Worm (Caenorhabditis elegans) whole organism, mixed stage, embryonic: ENCODE data around the gene fmo-1.
"Not testable (repeated sequence)": the region's sequence is repeated elsewhere in the genome, so short reads cannot be mapped to it uniquely, and the experiment has no call there.

ENCODE experiments used
- M03D4.4 ChIP-seq: sonication (generic microtip); optimal IDR thresholded peaks from 2 replicates; lab custom pipeline; 2017; ENCODE audit warnings: mild to moderate bottlenecking, missing genetic modification characterization, missing compliant biosample characterization
- bed-3 ChIP-seq: fragments of 200-800 bp; sonication (Bioruptor generic); optimal IDR thresholded peaks from 3 replicates; lab custom pipeline; 2018; ENCODE audit warnings: mild to moderate bottlenecking, missing genetic modification characterization, moderate library complexity, missing compliant biosample characterization
- blmp-1 ChIP-seq: fragments of 150-350 bp; optimal IDR thresholded peaks from 2 replicates; lab custom pipeline; 2014; ENCODE audit warnings: missing biosample characterization, missing genetic modification characterization
- ceh-39 ChIP-seq: fragments of 150-350 bp; optimal IDR thresholded peaks from 2 replicates; lab custom pipeline; 2014; ENCODE audit warnings: missing biosample characterization, missing genetic modification characterization
- ceh-43 ChIP-seq: fragments of 200-800 bp; sonication (Bioruptor generic); optimal IDR thresholded peaks from 2 replicates; lab custom pipeline; 2018; ENCODE audit warnings: mild to moderate bottlenecking, missing genetic modification characterization, moderate library complexity, missing compliant biosample characterization
- ceh-83 ChIP-seq: fragments of 200-800 bp; sonication (Bioruptor generic); optimal IDR thresholded peaks from 2 replicates; lab custom pipeline; 2018; ENCODE audit warnings: mild to moderate bottlenecking, missing genetic modification characterization, missing compliant biosample characterization
- ces-1 ChIP-seq: fragments of 150-350 bp; optimal IDR thresholded peaks from 2 replicates; lab custom pipeline; 2014; ENCODE audit warnings: missing biosample characterization, missing genetic modification reagents, missing genetic modification characterization
- cnd-1 ChIP-seq: fragments of 200-800 bp; sonication (Bioruptor generic); optimal IDR thresholded peaks from 2 replicates; lab custom pipeline; 2018; ENCODE audit warnings: mild to moderate bottlenecking, missing genetic modification characterization, missing compliant biosample characterization
- drap-1 ChIP-seq: fragments of 200-800 bp; sonication (Bioruptor generic); optimal IDR thresholded peaks from 3 replicates; lab custom pipeline; 2018; ENCODE audit warnings: mild to moderate bottlenecking, missing genetic modification characterization, missing compliant biosample characterization
- elt-1 ChIP-seq: sonication (generic microtip); optimal IDR thresholded peaks from 2 replicates; lab custom pipeline; 2017; ENCODE audit warnings: missing genetic modification characterization, mild to moderate bottlenecking, missing compliant biosample characterization, antibody characterized with exemption, moderate library complexity, borderline replicate concordance; ENCODE audit not compliant: insufficient read depth
- flh-1 ChIP-seq: fragments of 200-800 bp; sonication (Bioruptor generic); optimal IDR thresholded peaks from 2 replicates; lab custom pipeline; 2018; ENCODE audit warnings: mild to moderate bottlenecking, missing genetic modification characterization, moderate library complexity, missing compliant biosample characterization
- ham-2 ChIP-seq: fragments of 200-800 bp; sonication (Bioruptor generic); optimal IDR thresholded peaks from 2 replicates; lab custom pipeline; 2018; ENCODE audit warnings: mild to moderate bottlenecking, missing genetic modification characterization, missing compliant biosample characterization
- lin-32 ChIP-seq: fragments of 200-800 bp; sonication (Bioruptor generic); optimal IDR thresholded peaks from 2 replicates; lab custom pipeline; 2018; ENCODE audit warnings: mild to moderate bottlenecking, missing genetic modification characterization, missing compliant biosample characterization
- mab-5 ChIP-seq: fragments of 150-350 bp; optimal IDR thresholded peaks from 2 replicates; lab custom pipeline; 2014; ENCODE audit warnings: missing biosample characterization, missing genetic modification characterization
- mep-1 ChIP-seq: fragments of 150-350 bp; optimal IDR thresholded peaks from 2 replicates; lab custom pipeline; 2017; ENCODE audit warnings: missing biosample characterization, missing genetic modification reagents, missing genetic modification characterization, inconsistent platforms
- mls-2 ChIP-seq: sonication (generic microtip); optimal IDR thresholded peaks from 2 replicates; lab custom pipeline; 2016; ENCODE audit warnings: mild to moderate bottlenecking, missing genetic modification characterization, moderate library complexity, missing compliant biosample characterization
- nhr-2 ChIP-seq: fragments of 150-350 bp; optimal IDR thresholded peaks from 2 replicates; lab custom pipeline; 2014; ENCODE audit warnings: missing biosample characterization, missing genetic modification characterization
- nhr-237 ChIP-seq: fragments of 150-350 bp; optimal IDR thresholded peaks from 2 replicates; lab custom pipeline; 2014; ENCODE audit warnings: missing biosample characterization, missing genetic modification characterization
- nhr-28 ChIP-seq: fragments of 150-350 bp; optimal IDR thresholded peaks from 2 replicates; lab custom pipeline; 2014; ENCODE audit warnings: missing biosample characterization, missing genetic modification characterization
- nhr-76 ChIP-seq: sonication (generic microtip); optimal IDR thresholded peaks from 2 replicates; lab custom pipeline; 2017; ENCODE audit warnings: missing biosample characterization, missing genetic modification characterization
- pha-4 ChIP-seq: fragments of 150-350 bp; optimal IDR thresholded peaks from 2 replicates; lab custom pipeline; 2018; ENCODE audit warnings: missing biosample characterization, missing genetic modification reagents, missing genetic modification characterization
- snpc-4 ChIP-seq: fragments of 150-350 bp; optimal IDR thresholded peaks from 2 replicates; lab custom pipeline; 2014; ENCODE audit warnings: missing biosample characterization, missing genetic modification characterization
- sptf-1 ChIP-seq: sonication (generic microtip); optimal IDR thresholded peaks from 2 replicates; lab custom pipeline; 2017; ENCODE audit warnings: mild to moderate bottlenecking, missing genetic modification characterization, moderate library complexity, missing compliant biosample characterization
- tbx-8 ChIP-seq: fragments of 200-800 bp; sonication (Bioruptor generic); optimal IDR thresholded peaks from 2 replicates; lab custom pipeline; 2018; ENCODE audit warnings: mild to moderate bottlenecking, missing genetic modification characterization, moderate library complexity, missing compliant biosample characterization
- unc-120 ChIP-seq: sonication (generic microtip); optimal IDR thresholded peaks from 2 replicates; lab custom pipeline; 2017; ENCODE audit warnings: missing genetic modification characterization, missing compliant biosample characterization; ENCODE audit not compliant: poor library complexity, severe bottlenecking
- unc-39 ChIP-seq: fragments of 150-350 bp; optimal IDR thresholded peaks from 2 replicates; lab custom pipeline; 2014; ENCODE audit warnings: missing biosample characterization, missing genetic modification characterization
- unc-62 ChIP-seq: fragments of 150-350 bp; optimal IDR thresholded peaks from 2 replicates; lab custom pipeline; 2014; ENCODE audit warnings: missing biosample characterization, missing genetic modification reagents, missing genetic modification characterization
- zip-8 ChIP-seq: fragments of 150-350 bp; optimal IDR thresholded peaks from 2 replicates; lab custom pipeline; 2014; ENCODE audit warnings: missing biosample characterization, missing genetic modification characterization

Gene fmo-1

DNA sequence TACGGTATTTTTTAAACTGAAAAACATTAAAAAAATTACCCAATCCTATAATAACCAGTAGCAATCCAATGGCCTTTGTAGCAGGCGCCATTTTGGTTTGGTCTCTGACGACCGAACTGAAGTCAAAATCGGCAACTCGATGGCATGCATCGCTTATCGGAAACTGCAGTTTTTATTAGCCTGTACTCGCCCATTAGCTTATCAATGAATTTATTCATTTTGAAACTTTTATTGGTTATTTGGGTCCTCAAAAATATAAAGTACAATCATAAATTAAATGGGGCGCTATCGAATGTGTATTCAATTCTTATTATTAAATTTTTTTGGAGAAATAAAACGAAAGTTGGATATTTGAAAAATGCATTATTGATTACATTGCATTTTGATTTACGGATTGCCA lies 32.9 kb upstream of the fmo-1 start, which contains the start of gene R09H10.5:
TSS of gene R09H10.5 (minus strand) at position 106 of the 400 bp plus-strand sequence.
- TF ChIP-seq nhr-28 (tag; lab: Kevin White, UChicago) (no peak), cnd-1 (tag; lab: Kevin White, UChicago) (no peak), ceh-43 (GFP tag; lab: Kevin White, UChicago) (no peak), blmp-1 (no peak), unc-62 (GFP tag; lab: Kevin White, UChicago) (no peak), ham-2 (no peak), unc-120 (no peak), lin-32 (GFP tag; lab: Kevin White, UChicago) (no peak), tbx-8 (no peak), ces-1 (GFP tag; lab: Kevin White, UChicago) (no peak), zip-8 (tag; lab: Kevin White, UChicago) (no peak), mab-5 (no peak), mep-1 (no peak), snpc-4 (no peak), elt-1 (tag; lab: Kevin White, UChicago) (no peak), bed-3 (no peak), drap-1 (GFP tag; lab: Kevin White, UChicago) (no peak), ceh-83 (GFP tag; lab: Kevin White, UChicago) (no peak), nhr-76 (tag; lab: Kevin White, UChicago) (no peak), nhr-2 (tag; lab: Kevin White, UChicago) (no peak)

DNA sequence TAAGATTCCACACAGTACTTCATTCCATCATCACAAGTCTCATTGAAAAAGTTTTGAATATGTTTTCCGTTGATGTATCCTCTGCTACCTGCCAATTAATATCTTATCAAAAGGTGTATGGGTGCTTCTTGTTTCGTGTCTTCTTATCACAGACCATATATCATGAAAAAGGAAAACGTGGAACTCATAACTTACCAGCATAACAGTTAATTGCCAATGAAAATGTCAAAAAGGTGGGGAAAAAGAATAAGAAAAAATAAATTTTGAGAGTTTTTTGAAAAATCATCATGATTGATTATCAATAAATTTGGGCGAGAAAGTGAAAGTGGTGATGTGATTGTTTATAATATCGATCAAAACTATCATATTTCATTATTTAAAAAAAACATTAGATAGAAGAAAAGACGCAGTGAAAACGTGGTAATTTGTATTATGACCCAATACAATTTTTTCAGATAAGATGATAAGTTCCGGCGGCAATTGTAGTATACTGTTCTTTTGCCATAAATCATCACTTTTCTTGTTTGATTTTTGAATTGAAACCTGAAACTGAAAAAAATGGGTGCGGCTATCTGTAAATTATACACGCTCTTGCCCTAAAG lies 30.6 kb upstream of the fmo-1 start, which contains the start of gene F56C4.4:
TSS of gene F56C4.4 (minus strand) at position 315 of the 602 bp plus-strand sequence.
- TF ChIP-seq flh-1 (GFP tag; lab: Kevin White, UChicago) (no peak), bed-3 (no peak), sptf-1 (tag; lab: Kevin White, UChicago) (no peak), unc-39 (tag; lab: Kevin White, UChicago) (no peak), blmp-1 (no peak)
- TF ChIP-seq, all 35 proteins: peak for 0

DNA sequence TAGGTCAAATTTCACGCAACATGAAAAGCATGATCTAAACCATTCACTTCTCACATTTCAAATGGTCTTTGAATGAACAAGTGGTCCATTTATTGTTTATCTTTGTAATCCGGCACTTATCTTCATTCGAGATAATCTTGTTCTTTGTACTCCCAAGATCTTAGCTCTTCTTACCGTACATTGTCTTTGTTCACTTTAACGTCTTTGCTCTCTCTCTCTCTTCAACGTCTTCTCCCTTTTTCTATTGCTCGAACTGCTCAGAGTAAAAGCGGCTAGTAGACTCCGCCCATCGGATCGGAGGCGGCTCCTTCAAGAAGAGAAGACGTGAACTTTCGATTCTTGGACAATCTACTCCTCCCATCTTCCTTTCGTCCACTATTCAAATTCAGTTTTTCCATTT lies 25.0 kb upstream of the fmo-1 start, which contains the start of gene F56C4.1:
TSS of gene F56C4.1 (plus strand) at position 301 of the 400 bp plus-strand sequence.
- no peak for TF ChIP-seq ceh-43 (GFP tag; lab: Kevin White, UChicago)
- TF ChIP-seq flh-1 (GFP tag; lab: Kevin White, UChicago) = no peak
- TF ChIP-seq ces-1 (GFP tag; lab: Kevin White, UChicago) = no peak
- TF ChIP-seq snpc-4 = no peak
- TF ChIP-seq unc-39 (tag; lab: Kevin White, UChicago) = no peak
- TF ChIP-seq mls-2 (tag; lab: Kevin White, UChicago) = no peak
- no peak for TF ChIP-seq pha-4 (tag; lab: Kevin White, UChicago)
- TF ChIP-seq unc-120 = no peak
- TF ChIP-seq blmp-1 = no peak
- TF ChIP-seq mab-5 = no peak
- TF ChIP-seq ham-2 = no peak
- TF ChIP-seq sptf-1 (tag; lab: Kevin White, UChicago) = no peak
- TF ChIP-seq unc-62 (GFP tag; lab: Kevin White, UChicago) = no peak
- TF ChIP-seq M03D4.4 (tag; lab: Kevin White, UChicago) = no peak
- no peak for TF ChIP-seq nhr-2 (tag; lab: Kevin White, UChicago)
- no peak for TF ChIP-seq bed-3
- TF ChIP-seq elt-1 (tag; lab: Kevin White, UChicago) = no peak
- no peak for TF ChIP-seq lin-32 (GFP tag; lab: Kevin White, UChicago)
- TF ChIP-seq ceh-39 (tag; lab: Kevin White, UChicago) = no peak
- no peak for TF ChIP-seq ceh-83 (GFP tag; lab: Kevin White, UChicago)

DNA sequence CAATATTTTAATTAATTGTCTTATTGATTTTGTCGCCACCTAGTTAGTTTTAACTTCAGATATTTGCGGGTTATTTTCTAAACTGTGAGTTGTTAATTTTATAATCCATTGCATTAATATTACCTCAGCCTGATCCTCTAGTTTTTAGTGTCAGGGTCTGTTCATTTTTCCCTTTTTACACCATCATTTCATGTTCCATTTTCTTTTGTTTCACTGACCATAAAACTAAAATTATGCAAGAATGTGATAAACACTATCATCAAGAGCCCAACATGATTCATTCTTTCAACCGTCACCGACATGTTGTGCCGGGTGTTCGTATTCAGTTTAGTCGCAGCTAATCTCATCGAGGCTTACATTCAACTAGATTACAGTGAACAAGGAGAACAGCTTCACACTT lies 22.7 kb upstream of the fmo-1 start, which contains the start of gene F56C4.2:
TSS of gene F56C4.2 (plus strand) at position 301 of the 400 bp plus-strand sequence.
- no peak for TF ChIP-seq nhr-237
- TF ChIP-seq tbx-8 = no peak
- TF ChIP-seq nhr-2 (tag; lab: Kevin White, UChicago) = no peak
- no peak for TF ChIP-seq mep-1
- TF ChIP-seq snpc-4 = no peak

DNA sequence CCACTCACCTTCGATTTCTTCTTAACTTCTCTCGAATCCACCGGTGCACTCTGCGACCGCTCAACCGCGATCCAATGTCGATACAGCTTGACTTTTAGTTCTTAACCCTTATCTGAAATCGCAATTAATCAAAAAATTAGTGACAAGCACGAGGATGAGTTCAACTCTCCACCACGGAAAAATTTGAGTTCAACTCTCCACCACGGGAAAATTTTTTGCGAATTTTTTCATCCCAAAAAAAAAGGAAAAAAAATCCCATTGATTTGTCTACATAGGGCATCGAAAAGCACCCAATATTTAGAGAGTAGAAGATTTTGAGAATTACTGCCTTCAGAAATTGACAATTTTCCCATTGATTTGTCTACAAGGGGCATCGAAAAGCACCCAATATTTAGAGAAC lies 7.6 kb upstream of the fmo-1 start, which contains the start of gene glb-19:
TSS of gene glb-19 (minus strand) at position 101 of the 400 bp plus-strand sequence.
- TF ChIP-seq unc-39 (tag; lab: Kevin White, UChicago); mab-5; drap-1 (GFP tag; lab: Kevin White, UChicago): not testable (repeated sequence)
- TF ChIP-seq, all 35 proteins: peak for 0; not testable (repeated sequence) for 35
